Worm (Caenorhabditis elegans): ENCODE results near the gene C47E12.14.

DNA sequence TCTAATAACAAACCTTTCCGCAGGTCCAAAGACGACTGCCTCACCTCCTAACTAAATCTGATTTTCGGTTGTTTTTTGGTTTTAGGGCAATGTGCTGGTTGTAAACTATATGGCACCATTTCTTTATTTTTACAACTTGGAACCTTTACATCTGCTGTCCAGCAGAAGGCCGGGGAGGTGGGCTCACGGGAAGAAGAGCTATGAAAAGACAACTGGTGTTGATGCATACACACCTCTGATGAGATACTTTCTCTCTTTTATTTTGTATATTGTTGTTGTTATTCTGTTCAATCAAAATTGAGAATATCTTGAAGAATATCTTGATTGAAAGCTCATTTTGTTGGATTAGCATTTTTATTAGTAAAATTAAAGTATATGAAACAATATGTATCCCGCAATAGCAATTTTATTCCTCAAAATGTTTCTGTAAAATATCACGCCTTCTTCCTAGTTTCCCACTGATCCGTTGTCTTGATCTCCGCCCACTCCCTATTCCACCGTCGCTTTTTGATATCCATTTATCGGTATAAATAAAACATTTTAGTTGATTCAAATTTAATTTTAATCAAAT is 1.5 kb upstream of the C47E12.14 start, which contains the start of gene dhp-2:
- no peak for TF ChIP-seq madf-10 (tag; optimal IDR thresholded peaks at IDR 0.05)
- TF ChIP-seq cebp-2 (GFP tag; IDR thresholded peaks at IDR 0.05): no peak
- no peak for TF ChIP-seq repo-1 (tag; optimal IDR thresholded peaks at IDR 0.05)
- no peak for TF ChIP-seq pha-4 (tag; optimal IDR thresholded peaks at IDR 0.05)
- TF ChIP-seq ZK185.1 (tag; optimal IDR thresholded peaks at IDR 0.05; ENCODE audit: poor library complexity, severe bottlenecking): no peak
- no peak for TF ChIP-seq F37B4.10 (GFP tag; IDR thresholded peaks at IDR 0.05)
- TF ChIP-seq atf-7 (tag; optimal IDR thresholded peaks at IDR 0.05): no peak
- no peak for TF ChIP-seq ceh-79 (tag; optimal IDR thresholded peaks at IDR 0.05)
- no peak for TF ChIP-seq ztf-25 (GFP tag; IDR thresholded peaks at IDR 0.05)
- no peak for TF ChIP-seq Y53F4B.3 (GFP tag; IDR thresholded peaks at IDR 0.05)
- no peak for TF ChIP-seq B0261.1 (tag; optimal IDR thresholded peaks at IDR 0.05)
- TF ChIP-seq ccch-3 (GFP tag; optimal IDR thresholded peaks at IDR 0.05): no peak
- TF ChIP-seq madf-6 (GFP tag; IDR thresholded peaks at IDR 0.05): no peak

All from whole organism, young adult.